Worm (Caenorhabditis elegans) whole organism, mixed stage, embryonic: Measurements from ENCODE around the gene sup-9.
"Not testable (repeated sequence)": the region's sequence is repeated elsewhere in the genome, so short reads cannot be mapped to it uniquely, and the experiment has no call there.

Experiments used
- bed-3 ChIP-seq: fragments of 200-800 bp; sonication (Bioruptor generic); optimal IDR thresholded peaks from 3 replicates; lab custom pipeline; 2018; ENCODE audit warnings: mild to moderate bottlenecking, missing genetic modification characterization, moderate library complexity, missing compliant biosample characterization
- ceh-43 ChIP-seq: fragments of 200-800 bp; sonication (Bioruptor generic); optimal IDR thresholded peaks from 2 replicates; lab custom pipeline; 2018; ENCODE audit warnings: mild to moderate bottlenecking, missing genetic modification characterization, moderate library complexity, missing compliant biosample characterization
- ceh-83 ChIP-seq: fragments of 200-800 bp; sonication (Bioruptor generic); optimal IDR thresholded peaks from 2 replicates; lab custom pipeline; 2018; ENCODE audit warnings: mild to moderate bottlenecking, missing genetic modification characterization, missing compliant biosample characterization
- ces-1 ChIP-seq: fragments of 150-350 bp; optimal IDR thresholded peaks from 2 replicates; lab custom pipeline; 2014; ENCODE audit warnings: missing biosample characterization, missing genetic modification reagents, missing genetic modification characterization
- cnd-1 ChIP-seq: fragments of 200-800 bp; sonication (Bioruptor generic); optimal IDR thresholded peaks from 2 replicates; lab custom pipeline; 2018; ENCODE audit warnings: mild to moderate bottlenecking, missing genetic modification characterization, missing compliant biosample characterization
- drap-1 ChIP-seq: fragments of 200-800 bp; sonication (Bioruptor generic); optimal IDR thresholded peaks from 3 replicates; lab custom pipeline; 2018; ENCODE audit warnings: mild to moderate bottlenecking, missing genetic modification characterization, missing compliant biosample characterization
- elt-1 ChIP-seq: sonication (generic microtip); optimal IDR thresholded peaks from 2 replicates; lab custom pipeline; 2017; ENCODE audit warnings: missing genetic modification characterization, mild to moderate bottlenecking, missing compliant biosample characterization, antibody characterized with exemption, moderate library complexity, borderline replicate concordance; ENCODE audit not compliant: insufficient read depth
- elt-3 ChIP-seq: fragments of 150-350 bp; optimal IDR thresholded peaks from 2 replicates; lab custom pipeline; 2014; ENCODE audit warnings: missing biosample characterization, missing genetic modification characterization
- flh-1 ChIP-seq: fragments of 200-800 bp; sonication (Bioruptor generic); optimal IDR thresholded peaks from 2 replicates; lab custom pipeline; 2018; ENCODE audit warnings: mild to moderate bottlenecking, missing genetic modification characterization, moderate library complexity, missing compliant biosample characterization
- ham-2 ChIP-seq: fragments of 200-800 bp; sonication (Bioruptor generic); optimal IDR thresholded peaks from 2 replicates; lab custom pipeline; 2018; ENCODE audit warnings: mild to moderate bottlenecking, missing genetic modification characterization, missing compliant biosample characterization
- hlh-1 ChIP-seq: fragments of 150-350 bp; optimal IDR thresholded peaks from 2 replicates; lab custom pipeline; 2014; ENCODE audit warnings: missing biosample characterization, missing genetic modification reagents, missing genetic modification characterization
- lin-13 ChIP-seq: fragments of 150-350 bp; optimal IDR thresholded peaks from 2 replicates; lab custom pipeline; 2014; ENCODE audit warnings: missing biosample characterization, missing genetic modification characterization
- lin-32 ChIP-seq: fragments of 200-800 bp; sonication (Bioruptor generic); optimal IDR thresholded peaks from 2 replicates; lab custom pipeline; 2018; ENCODE audit warnings: mild to moderate bottlenecking, missing genetic modification characterization, missing compliant biosample characterization
- lsy-2 ChIP-seq: fragments of 150-350 bp; optimal IDR thresholded peaks from 2 replicates; lab custom pipeline; 2014; ENCODE audit warnings: missing biosample characterization, missing genetic modification characterization
- mab-5 ChIP-seq: fragments of 150-350 bp; optimal IDR thresholded peaks from 2 replicates; lab custom pipeline; 2014; ENCODE audit warnings: missing biosample characterization, missing genetic modification characterization
- nhr-12 ChIP-seq: fragments of 150-350 bp; optimal IDR thresholded peaks from 2 replicates; lab custom pipeline; 2014; ENCODE audit warnings: missing biosample characterization, missing genetic modification characterization
- nhr-2 ChIP-seq: fragments of 150-350 bp; optimal IDR thresholded peaks from 2 replicates; lab custom pipeline; 2014; ENCODE audit warnings: missing biosample characterization, missing genetic modification characterization
- nhr-237 ChIP-seq: fragments of 150-350 bp; optimal IDR thresholded peaks from 2 replicates; lab custom pipeline; 2014; ENCODE audit warnings: missing biosample characterization, missing genetic modification characterization
- pha-4 ChIP-seq: fragments of 150-350 bp; optimal IDR thresholded peaks from 2 replicates; lab custom pipeline; 2018; ENCODE audit warnings: missing biosample characterization, missing genetic modification reagents, missing genetic modification characterization
- sptf-1 ChIP-seq: sonication (generic microtip); optimal IDR thresholded peaks from 2 replicates; lab custom pipeline; 2017; ENCODE audit warnings: mild to moderate bottlenecking, missing genetic modification characterization, moderate library complexity, missing compliant biosample characterization
- unc-120 ChIP-seq: sonication (generic microtip); optimal IDR thresholded peaks from 2 replicates; lab custom pipeline; 2017; ENCODE audit warnings: missing genetic modification characterization, missing compliant biosample characterization; ENCODE audit not compliant: poor library complexity, severe bottlenecking
- unc-62 ChIP-seq: fragments of 150-350 bp; optimal IDR thresholded peaks from 2 replicates; lab custom pipeline; 2014; ENCODE audit warnings: missing biosample characterization, missing genetic modification reagents, missing genetic modification characterization
- zip-8 ChIP-seq: fragments of 150-350 bp; optimal IDR thresholded peaks from 2 replicates; lab custom pipeline; 2014; ENCODE audit warnings: missing biosample characterization, missing genetic modification characterization
- ztf-11 ChIP-seq: fragments of 150-350 bp; optimal IDR thresholded peaks from 2 replicates; lab custom pipeline; 2014; ENCODE audit warnings: missing biosample characterization, missing genetic modification characterization

The sup-9 gene

ce11 chrII:2690080-2690479 is 3.3 kb upstream of the sup-9 start, which contains the start of gene nspf-3:
nspf-3 (minus strand) TSS chrII:2690180.
- TF ChIP-seq unc-62 (no peak), ham-2 (GFP tag; lab: Kevin White, UChicago) (no peak)
- TF ChIP-seq, all 35 proteins: peak for 0

DNA sequence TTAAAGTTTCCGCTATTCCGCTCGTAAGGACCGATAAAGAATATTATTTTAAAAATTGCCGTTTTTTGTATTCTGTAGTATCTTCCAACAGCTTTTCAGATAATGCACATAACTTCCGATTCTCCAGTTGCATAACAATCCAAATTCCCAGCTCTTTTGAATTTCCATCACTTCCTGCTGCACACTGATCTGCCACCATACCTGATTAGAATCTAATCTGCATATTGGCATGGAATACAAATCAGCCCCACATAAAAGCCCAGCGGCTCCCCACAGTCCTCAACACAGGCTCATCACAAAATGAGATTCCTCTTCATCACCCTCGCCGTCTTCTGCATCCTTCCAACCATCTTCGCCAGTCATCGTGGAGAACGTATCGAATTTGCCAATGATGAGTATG is 1.8 kb upstream of the sup-9 start, which contains the start of gene nspf-2:
TSS of gene nspf-2 (plus strand) at position 301 of the 400 bp plus-strand sequence.
- TF ChIP-seq ham-2 (GFP tag; lab: Kevin White, UChicago); unc-120 (tag; lab: Kevin White, UChicago); nhr-12: not testable (repeated sequence)

ce11 chrII:2684783-2685182 is 2.0 kb downstream of the sup-9 start:
- TF ChIP-seq sptf-1 (tag; lab: Kevin White, UChicago) (no peak), elt-3 (tag; lab: Kevin White, UChicago) (no peak), lin-13 (tag; lab: Kevin White, UChicago) (no peak), drap-1 (GFP tag; lab: Kevin White, UChicago) (no peak), lin-32 (GFP tag; lab: Kevin White, UChicago) (no peak), unc-62 (no peak), mab-5 (no peak)

DNA sequence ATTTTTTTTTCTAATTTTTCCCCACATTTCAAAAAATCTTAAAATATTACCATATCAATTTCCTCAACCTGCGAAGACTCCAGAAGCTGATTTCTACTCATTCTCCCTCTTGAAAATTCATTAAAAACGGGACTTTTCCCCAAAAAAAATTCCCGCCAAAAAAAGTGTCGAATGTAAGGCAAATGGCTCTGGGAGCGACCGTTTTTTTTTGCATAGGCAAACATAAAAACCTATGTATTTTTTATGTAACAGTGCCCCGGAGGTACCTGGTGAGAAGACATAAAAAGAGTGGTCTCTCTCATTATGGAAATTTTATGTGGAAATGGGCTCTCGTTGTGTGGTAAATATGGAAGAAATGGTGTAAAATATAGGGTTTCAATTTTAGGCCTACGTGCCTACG is 2.6 kb downstream of the sup-9 start, which contains the start of gene ceh-87:
TSS of gene ceh-87 (minus strand) at position 101 of the 400 bp plus-strand sequence.
- TF ChIP-seq ceh-43 (GFP tag; lab: Kevin White, UChicago) = no peak
- no peak for TF ChIP-seq elt-1
- TF ChIP-seq, all 35 proteins: peak for 0

DNA sequence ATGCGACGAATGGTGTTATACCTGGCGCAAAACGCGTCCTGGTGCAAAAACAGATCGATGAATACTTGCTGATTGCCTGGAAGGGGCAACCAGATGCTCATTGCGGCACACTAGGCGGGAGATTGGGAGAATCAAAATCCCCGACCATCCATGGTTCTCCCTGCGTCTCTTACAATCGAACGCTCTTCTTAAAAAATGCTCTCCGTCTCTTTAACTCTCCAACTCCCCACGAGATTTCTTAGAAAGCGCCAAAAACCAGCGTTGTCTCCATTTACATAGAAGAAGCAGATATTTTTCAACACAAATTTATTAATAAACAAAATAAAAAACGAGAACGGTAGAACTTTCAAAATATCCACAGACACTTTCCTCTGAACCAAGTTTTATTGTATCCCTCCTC is 5.7 kb downstream of the sup-9 start, which contains the start of gene F34D6.1:
TSS of gene F34D6.1 (minus strand) at position 101 of the 400 bp plus-strand sequence.
- TF ChIP-seq ceh-83 (GFP tag; lab: Kevin White, UChicago) (no peak), ztf-11 (no peak), unc-62 (no peak), zip-8 (no peak), lin-13 (tag; lab: Kevin White, UChicago) (no peak), nhr-237 (tag; lab: Kevin White, UChicago) (no peak), nhr-12 (no peak), mab-5 (no peak)

ce11 chrII:2677534-2678168 is 9.2 kb downstream of the sup-9 start, which contains the start of gene F22E5.17:
F22E5.17 (plus strand) TSS chrII:2678041.
- TF ChIP-seq cnd-1 (tag; lab: Kevin White, UChicago) (no peak), flh-1 (no peak), ztf-11 (no peak), nhr-2 (tag; lab: Kevin White, UChicago) (no peak), lsy-2 (tag; lab: Kevin White, UChicago) (no peak), bed-3 (no peak), mab-5 (no peak), ceh-83 (GFP tag; lab: Kevin White, UChicago) (no peak), hlh-1 (tag; lab: Kevin White, UChicago) (no peak)

DNA sequence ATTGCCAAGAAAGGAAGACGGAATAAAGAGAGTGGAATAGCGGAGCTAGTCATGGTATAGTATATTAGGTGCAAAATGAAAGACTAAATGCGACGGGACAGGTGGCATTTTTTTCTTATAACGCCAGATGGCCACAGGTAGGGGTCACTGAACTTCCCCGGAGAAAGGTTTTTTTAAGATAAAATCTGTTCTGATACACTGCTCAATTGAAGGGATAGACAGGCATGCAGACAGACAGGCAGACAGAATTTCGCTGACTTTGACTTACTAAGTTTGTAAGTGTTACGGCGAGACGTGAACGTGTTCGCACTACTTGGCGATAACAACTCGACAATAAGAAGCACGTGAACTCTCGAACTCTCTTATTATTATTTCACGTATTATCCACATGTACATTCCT is 13.3 kb downstream of the sup-9 start, which contains the start of the genes F22E5.20 and F22E5.1:
TSS of gene F22E5.20 (minus strand) at position 101 of the 400 bp plus-strand sequence.
TSS of gene F22E5.1 (plus strand) at position 242 of the 400 bp plus-strand sequence.
- not testable (repeated sequence) for TF ChIP-seq elt-1; ces-1 (GFP tag; lab: Kevin White, UChicago); lin-32 (GFP tag; lab: Kevin White, UChicago)

- TF ChIP-seq lsy-2 (tag; lab: Kevin White, UChicago); bed-3; pha-4: not testable (repeated sequence)
These were observed 14.5 kb downstream of the sup-9 start, which contains the start of gene sri-57 for ce11 chrII:2672320-2672719. sri-57 (minus strand) TSS chrII:2672420.
